Worm (Caenorhabditis elegans) whole organism, L1 larva: ENCODE measurements around the gene fil-2.

Experiments used
- C16A3.4 ChIP-seq: fragments of 150-350 bp; optimal IDR thresholded peaks from 2 replicates; lab custom pipeline; 2014; ENCODE audit warnings: missing biosample characterization, missing genetic modification characterization
- Y116A8C.19 ChIP-seq: sonication (generic microtip); optimal IDR thresholded peaks from 2 replicates; lab custom pipeline; 2016; ENCODE audit warnings: missing compliant biosample characterization, missing genetic modification characterization, borderline replicate concordance
- aha-1 ChIP-seq: fragments of 150-350 bp; optimal IDR thresholded peaks from 2 replicates; lab custom pipeline; 2014; ENCODE audit warnings: missing biosample characterization, missing genetic modification characterization
- alr-1 ChIP-seq: fragments of 200-800 bp; sonication (Bioruptor generic); optimal IDR thresholded peaks from 2 replicates; lab custom pipeline; 2018; ENCODE audit warnings: borderline replicate concordance, mild to moderate bottlenecking, missing genetic modification characterization, missing compliant biosample characterization
- ama-1 ChIP-seq: fragments of 150-350 bp; optimal IDR thresholded peaks from 2 replicates; lab custom pipeline; 2014
- blmp-1 ChIP-seq: fragments of 150-350 bp; optimal IDR thresholded peaks from 2 replicates; lab custom pipeline; 2014; ENCODE audit warnings: missing biosample characterization, missing genetic modification characterization
- ceh-63 ChIP-seq: fragments of 200-800 bp; sonication (Bioruptor generic); optimal IDR thresholded peaks from 2 replicates; lab custom pipeline; 2018; ENCODE audit warnings: mild to moderate bottlenecking, missing genetic modification characterization, missing compliant biosample characterization
- ceh-88 ChIP-seq: fragments of 200-800 bp; sonication (Bioruptor generic); IDR thresholded peaks from 2 replicates; pipeline ENCODE4 v1.3.6; 2022; ENCODE audit warnings: missing genetic modification characterization, missing compliant biosample characterization
- ceh-90 ChIP-seq: sonication (generic microtip); optimal IDR thresholded peaks from 2 replicates; lab custom pipeline; 2016; ENCODE audit warnings: missing genetic modification characterization, missing compliant biosample characterization
- ces-1 ChIP-seq: fragments of 150-350 bp; optimal IDR thresholded peaks from 2 replicates; lab custom pipeline; 2014; ENCODE audit warnings: missing biosample characterization, missing genetic modification reagents, missing genetic modification characterization
- dpl-1 ChIP-seq, 3 experiments: fragments of 150-350 bp in 2 of 3; sonication (generic microtip) in 1 of 3; optimal IDR thresholded peaks; 2 replicates each; lab custom pipeline; 2014 to 2017; ENCODE audit warnings: missing biosample characterization in 3 of 3, missing genetic modification characterization in 3 of 3, missing genetic modification reagents in 3 of 3
- dsc-1 ChIP-seq: sonication (generic microtip); optimal IDR thresholded peaks from 2 replicates; lab custom pipeline; 2016; ENCODE audit warnings: mild to moderate bottlenecking, missing genetic modification characterization, missing compliant biosample characterization
- efl-3 ChIP-seq: fragments of 200-800 bp; sonication (Bioruptor generic); optimal IDR thresholded peaks from 2 replicates; lab custom pipeline; 2018; ENCODE audit warnings: mild to moderate bottlenecking, missing genetic modification characterization, missing compliant biosample characterization
- egl-13 ChIP-seq: sonication (generic microtip); optimal IDR thresholded peaks from 2 replicates; lab custom pipeline; 2016; ENCODE audit warnings: missing genotype, missing genetic modification reagents, missing genetic modification characterization, missing compliant biosample characterization
- elt-2 ChIP-seq: sonication (generic microtip); optimal IDR thresholded peaks from 2 replicates; lab custom pipeline; 2016; ENCODE audit warnings: missing genetic modification characterization, mild to moderate bottlenecking, inconsistent platforms, missing compliant biosample characterization, missing genetic modification reagents
- elt-3 ChIP-seq, 6 experiments: fragments of 150-350 bp in 1 of 6; sonication (generic microtip); optimal IDR thresholded peaks; 2 replicates each; lab custom pipeline; 2017 to 2018; ENCODE audit warnings: missing biosample characterization in 6 of 6, missing genetic modification characterization in 6 of 6, inconsistent platforms in 1 of 6
- ets-5 ChIP-seq: fragments of 200-800 bp; sonication (Bioruptor generic); IDR thresholded peaks from 2 replicates; pipeline ENCODE4 v1.3.6; 2022; ENCODE audit warnings: missing genetic modification characterization, missing compliant biosample characterization
- fkh-8 ChIP-seq: sonication (generic microtip); optimal IDR thresholded peaks from 2 replicates; lab custom pipeline; 2016; ENCODE audit warnings: mild to moderate bottlenecking, missing genetic modification characterization, missing compliant biosample characterization
- fos-1 ChIP-seq: fragments of 150-350 bp; optimal IDR thresholded peaks from 2 replicates; lab custom pipeline; 2014; ENCODE audit warnings: missing biosample characterization, missing genetic modification characterization
- hlh-4 ChIP-seq: sonication (generic microtip); optimal IDR thresholded peaks from 2 replicates; lab custom pipeline; 2016; ENCODE audit warnings: mild to moderate bottlenecking, missing genetic modification characterization, missing compliant biosample characterization
- isw-1 ChIP-seq: fragments of 200-800 bp; sonication (Bioruptor generic); IDR thresholded peaks from 2 replicates; pipeline ENCODE4 v1.3.6; 2022; ENCODE audit warnings: missing genetic modification characterization, missing compliant biosample characterization
- jun-1 ChIP-seq: fragments of 150-350 bp; optimal IDR thresholded peaks from 2 replicates; lab custom pipeline; 2014; ENCODE audit warnings: missing biosample characterization, missing genetic modification reagents, missing genetic modification characterization
- lin-13 ChIP-seq: fragments of 150-350 bp; optimal IDR thresholded peaks from 2 replicates; lab custom pipeline; 2014; ENCODE audit warnings: missing biosample characterization, missing genetic modification reagents, missing genetic modification characterization
- lin-14 ChIP-seq: fragments of 200-800 bp; sonication (Bioruptor generic); optimal IDR thresholded peaks from 2 replicates; lab custom pipeline; 2018; ENCODE audit warnings: mild to moderate bottlenecking, missing genetic modification characterization, moderate library complexity, missing compliant biosample characterization
- lsy-2 ChIP-seq, 2 experiments: fragments of 150-350 bp; optimal IDR thresholded peaks; 2 replicates each; lab custom pipeline; 2014; ENCODE audit warnings: missing biosample characterization in 2 of 2, missing genetic modification characterization in 2 of 2
- mep-1 ChIP-seq: fragments of 150-350 bp; optimal IDR thresholded peaks from 2 replicates; lab custom pipeline; 2014; ENCODE audit warnings: missing biosample characterization, missing genetic modification characterization
- nhr-12 ChIP-seq: sonication (generic microtip); optimal IDR thresholded peaks from 2 replicates; lab custom pipeline; 2017; ENCODE audit warnings: missing biosample characterization, missing genetic modification characterization
- nhr-19 ChIP-seq: fragments of 200-800 bp; sonication (Bioruptor generic); conservative IDR thresholded peaks from 2 replicates; pipeline ENCODE4 v1.3.6; 2022; ENCODE audit warnings: missing genetic modification characterization, missing compliant biosample characterization
- nhr-20 ChIP-seq: sonication (generic microtip); optimal IDR thresholded peaks from 2 replicates; lab custom pipeline; 2016; ENCODE audit warnings: mild to moderate bottlenecking, missing genetic modification characterization, missing compliant biosample characterization
- nhr-47 ChIP-seq: sonication (generic microtip); optimal IDR thresholded peaks from 2 replicates; lab custom pipeline; 2016; ENCODE audit warnings: mild to moderate bottlenecking, missing genetic modification characterization, moderate library complexity, missing compliant biosample characterization
- nhr-76 ChIP-seq: sonication (generic microtip); optimal IDR thresholded peaks from 2 replicates; lab custom pipeline; 2017; ENCODE audit warnings: missing biosample characterization, missing genetic modification characterization
- nhr-77 ChIP-seq: fragments of 150-350 bp; optimal IDR thresholded peaks from 2 replicates; lab custom pipeline; 2014; ENCODE audit warnings: missing biosample characterization, missing genetic modification characterization
- nhr-84 ChIP-seq: sonication (generic microtip); optimal IDR thresholded peaks from 2 replicates; lab custom pipeline; 2017; ENCODE audit warnings: missing biosample characterization, missing genetic modification characterization
- nhr-85 ChIP-seq: sonication (generic microtip); peaks from one replicate; lab custom pipeline; 2016; ENCODE audit warnings: missing genetic modification characterization, inconsistent platforms, missing compliant biosample characterization
- nhr-90 ChIP-seq: sonication (generic microtip); optimal IDR thresholded peaks from 2 replicates; lab custom pipeline; 2016; ENCODE audit warnings: mild to moderate bottlenecking, missing genetic modification characterization, missing compliant biosample characterization; ENCODE audit not compliant: poor library complexity
- pag-3 ChIP-seq: sonication (generic microtip); optimal IDR thresholded peaks from 2 replicates; lab custom pipeline; 2017; ENCODE audit warnings: missing genetic modification characterization, mild to moderate bottlenecking, missing compliant biosample characterization, antibody characterized with exemption, borderline replicate concordance; ENCODE audit not compliant: insufficient read depth
- snpc-4 ChIP-seq: fragments of 150-350 bp; optimal IDR thresholded peaks from 2 replicates; lab custom pipeline; 2014; ENCODE audit warnings: missing biosample characterization, missing genetic modification characterization
- snu-23 ChIP-seq: sonication (generic microtip); optimal IDR thresholded peaks from 2 replicates; lab custom pipeline; 2016; ENCODE audit warnings: missing genetic modification characterization, missing compliant biosample characterization
- sox-4 ChIP-seq: sonication (generic microtip); optimal IDR thresholded peaks from 2 replicates; lab custom pipeline; 2016; ENCODE audit warnings: missing genetic modification characterization, missing compliant biosample characterization
- sptf-1 ChIP-seq: fragments of 150-350 bp; optimal IDR thresholded peaks from 2 replicates; lab custom pipeline; 2014; ENCODE audit warnings: missing biosample characterization, missing genetic modification characterization
- tbx-2 ChIP-seq: sonication (generic microtip); optimal IDR thresholded peaks from 2 replicates; lab custom pipeline; 2016; ENCODE audit warnings: missing genetic modification characterization, missing compliant biosample characterization
- unc-30 ChIP-seq: sonication (generic microtip); optimal IDR thresholded peaks from 2 replicates; lab custom pipeline; 2017; ENCODE audit warnings: missing biosample characterization, missing genetic modification characterization
- xbp-1 ChIP-seq: sonication (generic microtip); optimal IDR thresholded peaks from 2 replicates; lab custom pipeline; 2016; ENCODE audit warnings: missing genetic modification characterization, missing compliant biosample characterization
- ztf-11 ChIP-seq, 2 experiments: sonication (generic microtip); optimal IDR thresholded peaks; 2 replicates each; lab custom pipeline; 2016 to 2017; ENCODE audit warnings: missing genetic modification characterization in 2 of 2, missing biosample characterization in 1 of 2, missing compliant biosample characterization in 1 of 2

Gene fil-2

ce11 chrV:6250959-6251598 lies 27.8 kb upstream of the fil-2 start:
- TF ChIP-seq unc-30 (tag; lab: Kevin White, UChicago): no peak
- TF ChIP-seq elt-2 (tag; lab: Kevin White, UChicago): peak; percentile 66

- TF ChIP-seq nhr-84 (tag; lab: Kevin White, UChicago) (no peak), nhr-47 (no peak), Y116A8C.19 (tag; lab: Kevin White, UChicago) (no peak), dsc-1 (tag; lab: Kevin White, UChicago) (no peak), snpc-4 (tag; lab: Kevin White, UChicago) (no peak), sptf-1 (tag; lab: Kevin White, UChicago) (no peak), nhr-20 (tag; lab: Kevin White, UChicago) (peak; percentile 26), ces-1 (GFP tag; lab: Kevin White, UChicago) (no peak), lin-14 (GFP tag; lab: Kevin White, UChicago) (peak; percentile 65), nhr-12 (tag; lab: Kevin White, UChicago) (no peak), nhr-77 (no peak), snu-23 (GFP tag; lab: Kevin White, UChicago) (peak; percentile 9), hlh-4 (tag; lab: Kevin White, UChicago) (no peak), efl-3 (GFP tag; lab: Kevin White, UChicago) (peak; percentile 4), fkh-8 (tag; lab: Kevin White, UChicago) (no peak), lsy-2 (tag; optimal IDR thresholded peaks at IDR 0.05; lab: Kevin White, UChicago) (no peak), lin-13 (GFP tag; lab: Kevin White, UChicago) (no peak), nhr-85 (peak; percentile 92)
Observed at ce11 chrV:6253936-6254335, 24.9 kb upstream of the fil-2 start.

ce11 chrV:6259139-6259538 lies 19.7 kb upstream of the fil-2 start, which contains the start of gene K08B12.1:
TSS of gene K08B12.1 (plus strand) at chrV:6259367.
- TF ChIP-seq blmp-1 (peak; percentile 99), C16A3.4 (tag; lab: Kevin White, UChicago) (no peak), elt-2 (tag; lab: Kevin White, UChicago) (no peak), nhr-19 (no peak), elt-3 (tag; optimal IDR thresholded peaks at IDR 0.05; lab: Kevin White, UChicago) (peak in 1 of 6 experiments; percentile 38), ama-1 (no peak)

- TF ChIP-seq nhr-85: peak; percentile 95
- no peak for TF ChIP-seq pag-3 (tag; lab: Kevin White, UChicago)
- TF ChIP-seq nhr-47: peak; percentile 96
- peak; percentile 83 to 86 (median 86) for TF ChIP-seq dpl-1 (GFP tag; optimal IDR thresholded peaks at IDR 0.05; lab: Kevin White, UChicago)
- TF ChIP-seq elt-2 (tag; lab: Kevin White, UChicago): peak; percentile 21
- peak; percentile 81 for TF ChIP-seq jun-1 (tag; lab: Kevin White, UChicago)
- peak; percentile 20 for TF ChIP-seq ceh-63 (GFP tag; lab: Kevin White, UChicago)
- TF ChIP-seq nhr-84 (tag; lab: Kevin White, UChicago): no peak
- peak; percentile 5 for TF ChIP-seq nhr-76 (tag; lab: Kevin White, UChicago)
- TF ChIP-seq nhr-90 (tag; lab: Kevin White, UChicago): peak; percentile 92
- peak; percentile 89 for TF ChIP-seq fos-1 (tag; lab: Kevin White, UChicago)
- peak; percentile 85 for TF ChIP-seq egl-13 (tag; lab: Kevin White, UChicago)
- peak in 1 of 2 experiments; percentile 81 for TF ChIP-seq ztf-11 (tag; optimal IDR thresholded peaks at IDR 0.05; lab: Kevin White, UChicago)
- peak; percentile 98 for TF ChIP-seq mep-1 (tag; lab: Kevin White, UChicago)
- no peak for TF ChIP-seq sptf-1 (tag; lab: Kevin White, UChicago)
- TF ChIP-seq ces-1 (GFP tag; lab: Kevin White, UChicago): peak; percentile 95
- TF ChIP-seq ceh-88 (GFP tag; lab: Robert Waterston, UW): peak; percentile 74
- TF ChIP-seq xbp-1 (tag; lab: Kevin White, UChicago): peak; percentile 96
- peak; percentile 96 for TF ChIP-seq blmp-1
- TF ChIP-seq tbx-2: peak; percentile 96
- no peak for TF ChIP-seq efl-3 (GFP tag; lab: Kevin White, UChicago)
- TF ChIP-seq snu-23 (GFP tag; lab: Kevin White, UChicago): peak; percentile 97
- peak; percentile 64 for TF ChIP-seq sox-4 (tag; lab: Kevin White, UChicago)
- peak; percentile 53 for TF ChIP-seq aha-1 (tag; lab: Kevin White, UChicago)
- TF ChIP-seq isw-1: peak; percentile 78
- TF ChIP-seq alr-1: no peak
- no peak for TF ChIP-seq ceh-90 (tag; lab: Kevin White, UChicago)
- TF ChIP-seq elt-3 (tag; optimal IDR thresholded peaks at IDR 0.05; lab: Kevin White, UChicago): peak; percentile 24 to 95 (median 68)
- TF ChIP-seq ets-5 (GFP tag; lab: Robert Waterston, UW): no peak
- TF ChIP-seq unc-30 (tag; lab: Kevin White, UChicago): no peak
- TF ChIP-seq lsy-2 (tag; optimal IDR thresholded peaks at IDR 0.05; lab: Kevin White, UChicago): peak; percentile 92 to 94
Observed at ce11 chrV:6267237-6267812, 11.5 kb upstream of the fil-2 start, which contains the start of gene mrck-1. TSS of gene mrck-1 (minus strand) at chrV:6267287.
